Worm (Caenorhabditis elegans): Measurements from ENCODE around the gene pals-29.

ce11 chrIV:14549308-14549707, 6.9 kb upstream of the pals-29 start, which contains the start of gene T27E7.9:
- no peak for TF ChIP-seq unc-86 (tag; optimal IDR thresholded peaks at IDR 0.05)
- no peak for TF ChIP-seq pqm-1 (tag; optimal IDR thresholded peaks at IDR 0.05)
- no peak for TF ChIP-seq ama-1 (optimal IDR thresholded peaks at IDR 0.05)
